Worm (Caenorhabditis elegans): ENCODE data around the gene F47B7.3.

Gene F47B7.3

ce11 chrX:3758399-3758798 lies 5.8 kb downstream of the F47B7.3 start, which contains the start of gene T14G12.12:
Gene T14G12.12 (minus strand): TSS chrX:3758499.
- no peak for TF ChIP-seq sea-2 (GFP tag; optimal IDR thresholded peaks at IDR 0.05)
- no peak for TF ChIP-seq nhr-25 (tag; optimal IDR thresholded peaks at IDR 0.05)
- no peak for TF ChIP-seq lin-39 (tag; optimal IDR thresholded peaks at IDR 0.05)
- no peak for TF ChIP-seq nhr-67 (tag; optimal IDR thresholded peaks at IDR 0.05)
- TF ChIP-seq eor-1 (tag; optimal IDR thresholded peaks at IDR 0.05): no peak
- TF ChIP-seq fkh-10 (GFP tag; optimal IDR thresholded peaks at IDR 0.05): no peak
- TF ChIP-seq nhr-28 (tag; optimal IDR thresholded peaks at IDR 0.05): no peak
- TF ChIP-seq pha-4 (tag; optimal IDR thresholded peaks at IDR 0.05): no peak
- no peak for TF ChIP-seq ama-1 (optimal IDR thresholded peaks at IDR 0.05)
- no peak for TF ChIP-seq snpc-4 (tag; optimal IDR thresholded peaks at IDR 0.05)
- TF ChIP-seq zag-1 (tag; optimal IDR thresholded peaks at IDR 0.05): no peak
- TF ChIP-seq ceh-82 (tag; optimal IDR thresholded peaks at IDR 0.05): no peak

- TF ChIP-seq pqm-1 (tag; optimal IDR thresholded peaks at IDR 0.05): no peak
- peak in 1 of 3 experiments; percentile 88 for TF ChIP-seq elt-3 (tag; optimal IDR thresholded peaks at IDR 0.05)
These were observed 8.0 kb downstream of the F47B7.3 start for ce11 chrX:3756238-3756637.

ce11 chrX:3755753-3756152 lies 8.4 kb downstream of the F47B7.3 start:
- TF ChIP-seq R02D3.7 (tag; optimal IDR thresholded peaks at IDR 0.05) (no peak), mml-1 (tag; optimal IDR thresholded peaks at IDR 0.05) (no peak), elt-3 (tag; optimal IDR thresholded peaks at IDR 0.05) (peak in 1 of 3 experiments; percentile 11), snpc-4 (tag; optimal IDR thresholded peaks at IDR 0.05) (no peak), nhr-43 (tag; optimal IDR thresholded peaks at IDR 0.05; ENCODE audit: poor library complexity, severe bottlenecking) (no peak)

ce11 chrX:3752443-3752842 lies 11.8 kb downstream of the F47B7.3 start:
- TF ChIP-seq lsy-12 (tag; optimal IDR thresholded peaks at IDR 0.05) (no peak), pqm-1 (tag; optimal IDR thresholded peaks at IDR 0.05) (no peak), sea-2 (GFP tag; optimal IDR thresholded peaks at IDR 0.05) (no peak), lin-39 (tag; optimal IDR thresholded peaks at IDR 0.05) (no peak), nhr-77 (tag; optimal IDR thresholded peaks at IDR 0.05) (no peak), fkh-10 (GFP tag; optimal IDR thresholded peaks at IDR 0.05) (no peak), nhr-43 (tag; optimal IDR thresholded peaks at IDR 0.05; ENCODE audit: poor library complexity, severe bottlenecking) (no peak), unc-39 (tag; optimal IDR thresholded peaks at IDR 0.05) (no peak), fos-1 (tag; optimal IDR thresholded peaks at IDR 0.05) (no peak), egl-27 (tag; optimal IDR thresholded peaks at IDR 0.05) (no peak), ceh-16 (tag; optimal IDR thresholded peaks at IDR 0.05) (no peak), nfya-1 (tag; optimal IDR thresholded peaks at IDR 0.05; ENCODE audit: insufficient read depth) (no peak)

ce11 chrX:3751370-3751769 lies 12.8 kb downstream of the F47B7.3 start:
- TF ChIP-seq fkh-2 (tag; optimal IDR thresholded peaks at IDR 0.05) (no peak), nhr-25 (tag; optimal IDR thresholded peaks at IDR 0.05) (no peak), egl-27 (tag; optimal IDR thresholded peaks at IDR 0.05) (no peak), nhr-43 (tag; optimal IDR thresholded peaks at IDR 0.05; ENCODE audit: poor library complexity, severe bottlenecking) (no peak), sea-2 (GFP tag; optimal IDR thresholded peaks at IDR 0.05) (no peak), nfya-1 (tag; optimal IDR thresholded peaks at IDR 0.05; ENCODE audit: insufficient read depth) (no peak), ceh-28 (tag; optimal IDR thresholded peaks at IDR 0.05) (no peak), elt-1 (tag; optimal IDR thresholded peaks at IDR 0.05) (no peak), unc-39 (tag; optimal IDR thresholded peaks at IDR 0.05) (no peak), egl-5 (tag; optimal IDR thresholded peaks at IDR 0.05) (no peak), mdl-1 (tag; optimal IDR thresholded peaks at IDR 0.05) (no peak), pha-4 (tag; optimal IDR thresholded peaks at IDR 0.05) (no peak), ceh-9 (tag; optimal IDR thresholded peaks at IDR 0.05) (no peak), hmg-11 (tag; optimal IDR thresholded peaks at IDR 0.05) (no peak), nhr-12 (tag; optimal IDR thresholded peaks at IDR 0.05) (no peak), nhr-237 (tag; optimal IDR thresholded peaks at IDR 0.05) (no peak), jun-1 (tag; optimal IDR thresholded peaks at IDR 0.05) (no peak), nhr-11 (tag; optimal IDR thresholded peaks at IDR 0.05) (no peak), mml-1 (tag; optimal IDR thresholded peaks at IDR 0.05) (no peak), ztf-4 (tag; optimal IDR thresholded peaks at IDR 0.05) (no peak)

Data from whole organism, L3 larva.